Worm (Caenorhabditis elegans): Measurements from ENCODE around the gene C50F7.5.

The C50F7.5 gene

DNA sequence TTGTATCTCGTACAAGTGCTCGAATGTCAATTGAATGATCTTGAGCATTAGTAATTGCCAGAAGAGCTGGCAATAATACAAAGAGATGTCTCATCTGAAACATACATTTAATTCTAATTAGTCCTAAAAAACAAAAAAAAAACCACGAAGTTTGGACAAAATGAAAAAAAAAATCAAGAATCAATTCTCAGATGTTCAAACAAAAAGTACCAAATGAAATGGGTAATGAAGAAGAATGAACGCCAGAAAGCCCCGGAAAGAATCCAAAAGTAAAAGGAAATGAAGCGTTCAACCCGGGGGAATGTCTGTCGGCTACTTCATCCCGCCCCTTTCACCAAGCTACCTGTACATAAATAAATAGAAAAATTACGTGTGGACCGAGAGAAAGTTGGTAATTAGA, 8.6 kb upstream of the C50F7.5 start, which contains the start of gene F33D4.6:
F33D4.6 (minus strand) TSS at position 101 of the 400 bp plus-strand sequence.
- TF ChIP-seq pax-1 (tag; optimal IDR thresholded peaks at IDR 0.05) (no peak), hlh-15 (tag; optimal IDR thresholded peaks at IDR 0.05) (no peak), nhr-11 (tag; optimal IDR thresholded peaks at IDR 0.05) (no peak), sox-4 (tag; optimal IDR thresholded peaks at IDR 0.05) (no peak)

DNA sequence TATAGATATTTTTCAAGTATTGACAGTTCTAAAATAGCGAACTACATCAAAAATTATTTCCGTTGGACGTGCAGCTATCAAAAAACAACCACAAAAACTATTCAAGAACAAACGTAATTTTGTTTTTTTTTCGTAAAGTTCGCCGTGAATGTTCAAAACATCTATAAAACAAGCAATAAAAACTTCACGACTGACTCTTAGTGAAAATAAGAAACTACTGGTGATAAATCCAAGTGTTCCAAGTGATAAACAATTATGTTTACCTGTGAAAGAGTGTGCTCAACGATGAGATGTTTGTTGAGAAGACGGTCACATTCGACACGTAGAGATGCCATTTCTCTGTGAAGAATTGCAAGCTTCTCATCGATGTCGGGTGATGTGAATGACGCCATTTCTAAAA, 3.7 kb upstream of the C50F7.5 start, which contains the start of gene C50F7.6:
C50F7.6 (minus strand) TSS at position 394 of the 400 bp plus-strand sequence.
- no peak for TF ChIP-seq ceh-6 (GFP tag; optimal IDR thresholded peaks at IDR 0.05)
- TF ChIP-seq ceh-14 (tag; optimal IDR thresholded peaks at IDR 0.05), result no peak
- no peak for TF ChIP-seq pros-1 (tag; optimal IDR thresholded peaks at IDR 0.05)
- no peak for TF ChIP-seq tbx-2 (tag; optimal IDR thresholded peaks at IDR 0.05)
- TF ChIP-seq ama-1 (optimal IDR thresholded peaks at IDR 0.05), result no peak
- no peak for TF ChIP-seq hlh-13 (GFP tag; optimal IDR thresholded peaks at IDR 0.05)
- no peak for TF ChIP-seq lin-11 (tag; optimal IDR thresholded peaks at IDR 0.05)

DNA sequence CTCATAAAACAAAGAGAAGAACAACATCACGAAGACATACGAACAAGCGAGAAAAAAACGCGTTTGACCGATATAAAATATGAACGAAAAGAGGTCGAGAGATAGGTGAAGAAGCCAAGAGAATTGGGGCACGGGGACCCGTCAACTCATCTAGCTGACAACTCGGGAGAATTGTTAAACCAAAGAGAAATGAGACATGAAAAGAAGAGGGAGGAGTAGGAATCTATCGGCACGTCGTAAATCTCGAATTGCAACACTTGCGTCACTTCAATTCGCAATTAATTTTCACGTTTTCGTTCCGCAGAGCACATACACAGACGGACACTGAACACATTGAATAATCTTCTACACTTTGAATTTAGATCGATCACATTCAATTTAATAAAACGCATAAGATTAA, 3.0 kb upstream of the C50F7.5 start:
- TF ChIP-seq rnt-1 (tag; optimal IDR thresholded peaks at IDR 0.05) (peak; percentile 22), hlh-15 (tag; optimal IDR thresholded peaks at IDR 0.05) (no peak), hlh-6 (tag; optimal IDR thresholded peaks at IDR 0.05) (no peak), ahr-1 (tag; optimal IDR thresholded peaks at IDR 0.05) (no peak), ets-4 (tag; optimal IDR thresholded peaks at IDR 0.05) (no peak), ceh-18 (tag; optimal IDR thresholded peaks at IDR 0.05) (peak; percentile 44), unc-55 (GFP tag; optimal IDR thresholded peaks at IDR 0.05) (peak; percentile 95), fkh-6 (tag; optimal IDR thresholded peaks at IDR 0.05) (no peak)

DNA sequence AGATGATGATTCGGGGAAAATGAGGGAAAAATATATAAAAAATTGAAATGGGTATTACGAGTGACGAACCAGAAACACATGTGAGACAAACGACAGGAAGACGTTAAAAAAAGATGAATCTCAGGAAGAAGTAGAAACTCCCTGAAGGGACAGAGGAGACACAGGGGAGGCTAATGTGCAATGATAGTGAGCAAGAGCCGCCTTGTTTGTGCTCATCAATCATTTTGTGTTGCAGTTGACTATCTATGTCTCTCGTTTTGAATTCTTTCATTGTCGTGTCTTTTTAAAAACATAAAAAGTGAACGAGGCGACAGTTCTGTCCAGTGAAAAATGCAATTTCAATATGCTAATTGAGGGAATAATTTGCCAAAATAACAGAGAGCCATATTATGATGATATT, 1.6 kb upstream of the C50F7.5 start:
- TF ChIP-seq C08G9.2 (tag; optimal IDR thresholded peaks at IDR 0.05) (no peak), lin-11 (tag; optimal IDR thresholded peaks at IDR 0.05) (no peak), T23F11.4 (GFP tag; optimal IDR thresholded peaks at IDR 0.05) (no peak), fax-1 (tag; optimal IDR thresholded peaks at IDR 0.05) (no peak), ceh-24 (tag; optimal IDR thresholded peaks at IDR 0.05) (no peak), hlh-30 (tag; optimal IDR thresholded peaks at IDR 0.05; ENCODE audit: insufficient read depth) (no peak), unc-55 (GFP tag; optimal IDR thresholded peaks at IDR 0.05) (no peak), ama-1 (optimal IDR thresholded peaks at IDR 0.05) (no peak), rnt-1 (tag; optimal IDR thresholded peaks at IDR 0.05) (no peak), Y22D7AL.16 (tag; optimal IDR thresholded peaks at IDR 0.05) (no peak), pqm-1 (tag; optimal IDR thresholded peaks at IDR 0.05) (no peak), ceh-19 (GFP tag; optimal IDR thresholded peaks at IDR 0.05) (no peak), ceh-34 (tag; optimal IDR thresholded peaks at IDR 0.05) (no peak), nfya-1 (tag; optimal IDR thresholded peaks at IDR 0.05) (no peak), ttx-3 (tag; optimal IDR thresholded peaks at IDR 0.05) (no peak), ceh-9 (tag; optimal IDR thresholded peaks at IDR 0.05) (no peak), ref-2 (tag; optimal IDR thresholded peaks at IDR 0.05) (no peak), dve-1 (tag; optimal IDR thresholded peaks at IDR 0.05) (no peak)

DNA sequence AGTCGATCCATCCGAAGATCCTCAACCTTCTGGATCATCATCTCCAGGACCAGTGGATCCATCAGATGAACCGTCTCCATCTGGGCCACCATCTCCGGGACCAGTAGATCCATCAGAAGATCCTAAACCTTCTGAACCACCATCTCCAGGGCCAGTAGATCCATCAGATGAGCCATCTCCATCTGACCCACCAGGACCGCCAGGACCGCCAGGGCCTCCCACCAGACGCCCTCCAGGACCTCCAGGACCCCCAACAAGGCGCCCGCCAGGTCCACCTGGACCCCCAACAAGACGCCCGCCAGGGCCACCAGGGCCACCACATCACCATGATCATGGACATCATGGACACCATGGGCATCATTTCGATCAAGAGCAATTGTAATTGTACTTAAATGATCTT, 739 bp downstream of the C50F7.5 start:
- TF ChIP-seq hlh-6 (tag; optimal IDR thresholded peaks at IDR 0.05), result peak; percentile 21
- no peak for TF ChIP-seq pat-9 (tag; optimal IDR thresholded peaks at IDR 0.05)

DNA sequence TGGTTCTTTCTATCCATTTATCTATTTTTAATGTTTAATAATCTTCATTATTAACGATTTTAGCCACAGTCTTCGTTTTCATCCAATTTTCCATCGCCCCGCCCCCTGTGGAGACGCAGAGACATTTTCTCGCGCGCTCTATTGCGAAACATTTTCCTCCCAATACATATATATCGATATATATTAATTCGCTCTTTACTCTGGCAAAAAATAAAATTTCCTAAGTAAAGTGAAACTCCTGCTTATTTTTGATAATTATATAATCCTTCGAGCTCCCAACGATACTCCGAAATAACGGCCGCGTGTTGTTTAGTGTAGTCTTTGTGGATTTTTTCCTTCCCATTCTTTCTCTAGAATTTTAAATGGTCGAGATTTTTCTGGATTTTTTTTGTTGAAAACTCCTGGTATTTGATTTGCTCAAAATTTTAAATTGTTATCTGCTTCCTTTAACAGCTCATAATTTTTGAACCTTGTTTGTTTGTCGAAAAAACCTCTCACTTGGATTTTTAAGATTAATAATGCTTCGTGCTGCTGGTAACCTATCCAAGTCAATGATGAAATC, 2.0 kb downstream of the C50F7.5 start, which contains the start of gene sucg-1:
sucg-1 (plus strand) TSS at position 512 of the 562 bp plus-strand sequence.
- TF ChIP-seq ceh-30 (tag; optimal IDR thresholded peaks at IDR 0.05), result no peak
- no peak for TF ChIP-seq ama-1 (optimal IDR thresholded peaks at IDR 0.05)
- no peak for TF ChIP-seq pat-9 (tag; optimal IDR thresholded peaks at IDR 0.05)
- TF ChIP-seq fax-1 (tag; optimal IDR thresholded peaks at IDR 0.05), result no peak
- no peak for TF ChIP-seq ceh-19 (GFP tag; optimal IDR thresholded peaks at IDR 0.05)
- no peak for TF ChIP-seq unc-3 (GFP tag; conservative IDR thresholded peaks at IDR 0.05)
- TF ChIP-seq unc-3 (tag; optimal IDR thresholded peaks at IDR 0.05), result no peak
- TF ChIP-seq C08G9.2 (tag; optimal IDR thresholded peaks at IDR 0.05), result no peak
- no peak for TF ChIP-seq fkh-10 (GFP tag; optimal IDR thresholded peaks at IDR 0.05)
- no peak for TF ChIP-seq gmeb-2 (tag; optimal IDR thresholded peaks at IDR 0.05)
- no peak for TF ChIP-seq syd-9 (tag; optimal IDR thresholded peaks at IDR 0.05)
- no peak for TF ChIP-seq K02D7.2 (tag; optimal IDR thresholded peaks at IDR 0.05)
